Worm (Caenorhabditis elegans) whole organism, L3 larva: Measurements from ENCODE around the gene tbc-1.

Source experiments
- ama-1 ChIP-seq: fragments of 150-350 bp; optimal IDR thresholded peaks from 2 replicates; lab custom pipeline; 2018
- ceh-28 ChIP-seq: fragments of 150-350 bp; optimal IDR thresholded peaks from 2 replicates; lab custom pipeline; 2014; ENCODE audit warnings: missing biosample characterization, missing genetic modification reagents, missing genetic modification characterization
- ceh-9 ChIP-seq: sonication (generic microtip); optimal IDR thresholded peaks from 2 replicates; lab custom pipeline; 2018; ENCODE audit warnings: missing biosample characterization, missing genetic modification characterization
- eor-1 ChIP-seq, 2 experiments: fragments of 150-350 bp; optimal IDR thresholded peaks; 2 replicates each; lab custom pipeline; 2014 to 2018; ENCODE audit warnings: missing biosample characterization in 2 of 2, missing genetic modification characterization in 2 of 2
- mdl-1 ChIP-seq: fragments of 150-350 bp; optimal IDR thresholded peaks from 2 replicates; lab custom pipeline; 2014; ENCODE audit warnings: missing biosample characterization, missing genetic modification characterization
- nhr-11 ChIP-seq: fragments of 150-350 bp; optimal IDR thresholded peaks from 2 replicates; lab custom pipeline; 2014; ENCODE audit warnings: missing biosample characterization, missing genetic modification characterization
- nhr-237 ChIP-seq: fragments of 150-350 bp; optimal IDR thresholded peaks from 2 replicates; lab custom pipeline; 2014; ENCODE audit warnings: missing biosample characterization, missing genetic modification characterization
- nhr-77 ChIP-seq: fragments of 150-350 bp; optimal IDR thresholded peaks from 2 replicates; lab custom pipeline; 2014; ENCODE audit warnings: missing biosample characterization, missing genetic modification characterization
- snpc-4 ChIP-seq: fragments of 150-350 bp; optimal IDR thresholded peaks from 2 replicates; lab custom pipeline; 2014; ENCODE audit warnings: missing biosample characterization, missing genetic modification characterization
- ztf-11 ChIP-seq: fragments of 150-350 bp; optimal IDR thresholded peaks from 2 replicates; lab custom pipeline; 2014; ENCODE audit warnings: missing biosample characterization, missing genetic modification characterization

DNA sequence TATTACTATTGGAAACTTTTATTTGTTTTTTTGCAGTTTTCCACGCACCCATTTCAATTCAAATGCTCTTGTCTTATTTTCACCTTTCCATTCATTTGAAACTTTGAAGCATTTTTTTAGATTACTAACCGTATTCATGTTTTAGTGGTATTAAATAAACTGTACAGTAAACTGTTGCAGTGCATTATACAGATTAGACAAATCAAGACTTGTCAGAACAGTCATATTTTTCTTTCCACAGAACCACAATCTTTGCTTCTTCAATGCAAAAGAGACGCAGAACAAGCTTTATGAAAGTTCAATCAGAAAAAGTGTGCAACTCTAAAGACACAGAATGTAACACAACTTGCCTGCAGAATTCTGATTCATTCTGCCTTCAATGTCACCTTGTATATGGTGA lies 4.8 kb upstream of the tbc-1 start, which contains the start of gene F45B8.5:
- no peak for TF ChIP-seq nhr-11 (tag; lab: Kevin White, UChicago)
- TF ChIP-seq ceh-28 (tag; lab: Kevin White, UChicago) = no peak
- TF ChIP-seq nhr-77 (tag; lab: Kevin White, UChicago) = no peak
- no peak for TF ChIP-seq ceh-9 (tag; lab: Kevin White, UChicago)
- no peak for TF ChIP-seq mdl-1 (tag; lab: Kevin White, UChicago)
- no peak for TF ChIP-seq nhr-237 (tag; lab: Kevin White, UChicago)
- TF ChIP-seq eor-1 (tag; optimal IDR thresholded peaks at IDR 0.05; lab: Kevin White, UChicago) = no peak
- TF ChIP-seq ztf-11 (tag; lab: Kevin White, UChicago) = no peak
- no peak for TF ChIP-seq snpc-4 (tag; lab: Kevin White, UChicago)
- no peak for TF ChIP-seq ama-1 (lab: Kevin White, UChicago)
